Worm (Caenorhabditis elegans): ENCODE measurements around the gene R10E9.3.

Gene R10E9.3

ce11 chrIII:3959987-3960386 is at the start of gene R10E9.3:
R10E9.3 (plus strand) TSS chrIII:3960221.
- no peak for TF ChIP-seq ceh-36 (tag; optimal IDR thresholded peaks at IDR 0.05)
- no peak for TF ChIP-seq scrt-1 (GFP tag; IDR thresholded peaks at IDR 0.05)
- no peak for TF ChIP-seq tra-4 (tag; optimal IDR thresholded peaks at IDR 0.05)
- no peak for TF ChIP-seq hmg-4 (GFP tag; optimal IDR thresholded peaks at IDR 0.05)
- no peak for TF ChIP-seq ama-1 (optimal IDR thresholded peaks at IDR 0.05)
- no peak for TF ChIP-seq pes-1 (GFP tag; IDR thresholded peaks at IDR 0.05)
- no peak for TF ChIP-seq sea-1 (GFP tag; conservative IDR thresholded peaks at IDR 0.05)
- no peak for TF ChIP-seq hmbx-1 (tag; optimal IDR thresholded peaks at IDR 0.05)
- no peak for TF ChIP-seq F13C5.2 (tag; optimal IDR thresholded peaks at IDR 0.05)
- TF ChIP-seq tbx-37 (GFP tag; conservative IDR thresholded peaks at IDR 0.05) = no peak
- TF ChIP-seq ets-7 (tag; optimal IDR thresholded peaks at IDR 0.05) = no peak
- TF ChIP-seq aly-1 (tag; optimal IDR thresholded peaks at IDR 0.05) = no peak
- no peak for TF ChIP-seq hnd-1 (tag; optimal IDR thresholded peaks at IDR 0.05)
- TF ChIP-seq tbx-11 (GFP tag; IDR thresholded peaks at IDR 0.05) = no peak
- TF ChIP-seq flt-1 (GFP tag; IDR thresholded peaks at IDR 0.05) = no peak

ce11 chrIII:3914049-3914448 is 46.0 kb upstream of the R10E9.3 start, which contains the start of gene pat-3:
pat-3 (minus strand) TSS chrIII:3914149.
- no peak for TF ChIP-seq tbx-11 (GFP tag; IDR thresholded peaks at IDR 0.05)
- TF ChIP-seq hmbx-1 (tag; optimal IDR thresholded peaks at IDR 0.05) = no peak
- TF ChIP-seq aly-1 (tag; optimal IDR thresholded peaks at IDR 0.05) = no peak
- TF ChIP-seq tra-4 (tag; optimal IDR thresholded peaks at IDR 0.05) = no peak
- no peak for TF ChIP-seq F13C5.2 (tag; optimal IDR thresholded peaks at IDR 0.05)
- no peak for TF ChIP-seq scrt-1 (GFP tag; IDR thresholded peaks at IDR 0.05)
- TF ChIP-seq flt-1 (GFP tag; IDR thresholded peaks at IDR 0.05) = no peak

DNA sequence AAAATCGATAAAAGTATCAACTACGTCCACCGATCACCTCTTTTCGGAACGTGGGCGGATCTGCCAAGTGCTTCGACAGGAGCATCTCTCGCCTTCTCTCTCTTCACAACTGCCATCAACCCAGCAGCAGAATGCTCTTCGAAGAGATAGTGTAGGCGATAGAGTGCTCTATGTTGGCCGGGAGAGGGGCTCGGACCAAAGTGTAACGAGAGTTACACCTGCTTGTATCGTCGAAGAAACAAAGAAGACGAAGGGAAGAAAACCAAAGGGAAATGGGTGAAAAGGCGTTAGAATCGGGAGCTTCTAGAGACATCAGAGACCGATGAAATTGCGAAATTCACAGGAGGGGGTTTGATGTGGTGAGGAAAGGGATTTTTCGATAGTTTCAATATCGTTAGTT is 45.2 kb upstream of the R10E9.3 start:
- TF ChIP-seq B0310.2 (tag; optimal IDR thresholded peaks at IDR 0.05) (no peak), tbx-11 (GFP tag; IDR thresholded peaks at IDR 0.05) (no peak), ceh-36 (tag; optimal IDR thresholded peaks at IDR 0.05) (no peak), pes-1 (GFP tag; IDR thresholded peaks at IDR 0.05) (0 out of 2 replicates have a peak, but pooled peaks have one; percentile 19), aly-1 (tag; optimal IDR thresholded peaks at IDR 0.05) (peak; percentile 27)

ce11 chrIII:3915705-3916104 is 44.3 kb upstream of the R10E9.3 start:
- TF ChIP-seq hmbx-1 (tag; optimal IDR thresholded peaks at IDR 0.05) (no peak), hmg-4 (GFP tag; optimal IDR thresholded peaks at IDR 0.05) (peak; percentile 32), F13C5.2 (tag; optimal IDR thresholded peaks at IDR 0.05) (no peak), ama-1 (optimal IDR thresholded peaks at IDR 0.05) (no peak), tbx-37 (GFP tag; conservative IDR thresholded peaks at IDR 0.05) (no peak), sea-1 (GFP tag; conservative IDR thresholded peaks at IDR 0.05) (no peak)

DNA sequence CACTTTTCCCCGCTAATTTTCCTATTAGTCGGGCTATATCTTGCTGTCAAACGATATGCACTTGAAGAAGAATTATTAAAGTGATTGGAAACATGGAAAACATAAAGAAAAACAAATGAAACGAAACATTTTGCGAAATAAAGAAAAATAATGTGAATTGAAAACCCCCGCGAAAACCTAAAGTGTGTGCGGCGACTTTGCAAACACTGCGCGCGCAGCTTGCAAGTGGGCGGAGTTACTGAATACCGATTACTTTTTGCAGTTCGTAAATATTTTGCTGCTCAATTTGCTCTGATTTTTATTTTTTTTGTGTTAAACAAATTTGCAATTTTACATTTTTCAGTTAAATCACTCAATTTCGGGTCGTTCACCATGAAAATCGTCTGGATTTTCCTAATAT is 43.4 kb upstream of the R10E9.3 start, which contains the start of gene ccdc-47:
ccdc-47 (plus strand) TSS at position 344 of the 400 bp plus-strand sequence.
- peak; percentile 82 for TF ChIP-seq hmg-4 (GFP tag; optimal IDR thresholded peaks at IDR 0.05)
- TF ChIP-seq scrt-1 (GFP tag; IDR thresholded peaks at IDR 0.05) = peak; percentile 86
- TF ChIP-seq tbx-37 (GFP tag; conservative IDR thresholded peaks at IDR 0.05) = peak; percentile 68; the same call in 1 of the 2 replicates
- peak; percentile 84 for TF ChIP-seq ceh-36 (tag; optimal IDR thresholded peaks at IDR 0.05)
- TF ChIP-seq ama-1 (optimal IDR thresholded peaks at IDR 0.05) = no peak
- peak; percentile 93 for TF ChIP-seq F13C5.2 (tag; optimal IDR thresholded peaks at IDR 0.05)
- TF ChIP-seq hmbx-1 (tag; optimal IDR thresholded peaks at IDR 0.05) = no peak
- peak; percentile 67 for TF ChIP-seq ceh-13 (GFP tag; optimal IDR thresholded peaks at IDR 0.05)
- peak; percentile 15 for TF ChIP-seq B0310.2 (tag; optimal IDR thresholded peaks at IDR 0.05)
- peak; percentile 88 for TF ChIP-seq sea-1 (GFP tag; conservative IDR thresholded peaks at IDR 0.05)
- peak; percentile 75 for TF ChIP-seq flt-1 (GFP tag; IDR thresholded peaks at IDR 0.05)
- peak; percentile 87 for TF ChIP-seq pes-1 (GFP tag; IDR thresholded peaks at IDR 0.05)
- TF ChIP-seq aly-1 (tag; optimal IDR thresholded peaks at IDR 0.05) = peak; percentile 75
- peak; percentile 74 for TF ChIP-seq hnd-1 (tag; optimal IDR thresholded peaks at IDR 0.05)
- peak; percentile 5 for TF ChIP-seq tra-4 (tag; optimal IDR thresholded peaks at IDR 0.05)
- peak; percentile 57 for TF ChIP-seq ets-7 (tag; optimal IDR thresholded peaks at IDR 0.05)
- peak; percentile 81 for TF ChIP-seq tbx-11 (GFP tag; IDR thresholded peaks at IDR 0.05)

ce11 chrIII:3918569-3918968 is 41.5 kb upstream of the R10E9.3 start, which contains the start of gene ZK1058.3:
ZK1058.3 (plus strand) TSS chrIII:3918869.
- TF ChIP-seq ceh-36 (tag; optimal IDR thresholded peaks at IDR 0.05) (no peak), hnd-1 (tag; optimal IDR thresholded peaks at IDR 0.05) (no peak), aly-1 (tag; optimal IDR thresholded peaks at IDR 0.05) (no peak), pes-1 (GFP tag; IDR thresholded peaks at IDR 0.05) (no peak), sea-1 (GFP tag; conservative IDR thresholded peaks at IDR 0.05) (no peak), tbx-11 (GFP tag; IDR thresholded peaks at IDR 0.05) (no peak), tbx-37 (GFP tag; conservative IDR thresholded peaks at IDR 0.05) (no peak), ets-7 (tag; optimal IDR thresholded peaks at IDR 0.05) (no peak), tra-4 (tag; optimal IDR thresholded peaks at IDR 0.05) (no peak)

ce11 chrIII:3921646-3922328 is 38.2 kb upstream of the R10E9.3 start, which contains the start of the genes metl-6 and nit-1:
metl-6 (minus strand) TSS chrIII:3921711.
nit-1 (plus strand) TSS chrIII:3922207.
- TF ChIP-seq B0310.2 (tag; optimal IDR thresholded peaks at IDR 0.05) (no peak), sea-1 (GFP tag; conservative IDR thresholded peaks at IDR 0.05) (no peak), tbx-11 (GFP tag; IDR thresholded peaks at IDR 0.05) (no peak), tra-4 (tag; optimal IDR thresholded peaks at IDR 0.05) (no peak), hmbx-1 (tag; optimal IDR thresholded peaks at IDR 0.05) (no peak)

- TF ChIP-seq scrt-1 (GFP tag; IDR thresholded peaks at IDR 0.05) (no peak), hnd-1 (tag; optimal IDR thresholded peaks at IDR 0.05) (no peak), B0310.2 (tag; optimal IDR thresholded peaks at IDR 0.05) (no peak)
These were observed 33.9 kb upstream of the R10E9.3 start, which contains the start of gene ZK1058.9 for ce11 chrIII:3926116-3926515. ZK1058.9 (minus strand) TSS chrIII:3926216.

Data from whole organism, early embryonic.